Worm (Caenorhabditis elegans) whole organism, L4 larva: ENCODE results near the gene C14B9.8.

Experiments used
- F10B5.3 ChIP-seq: sonication (generic microtip); optimal IDR thresholded peaks from 2 replicates; lab custom pipeline; 2016; ENCODE audit warnings: mild to moderate bottlenecking, missing genetic modification characterization, missing compliant biosample characterization
- R02D3.7 ChIP-seq: fragments of 150-350 bp; sonication (generic microtip); optimal IDR thresholded peaks from 3 replicates; lab custom pipeline; 2014; ENCODE audit warnings: missing biosample characterization, missing genetic modification characterization
- T26A8.4 ChIP-seq: fragments of 200-800 bp; sonication (Bioruptor generic); IDR thresholded peaks from 2 replicates; pipeline ENCODE4 v1.3.6; 2022; ENCODE audit warnings: missing genetic modification characterization, missing compliant biosample characterization
- Y5F2A.4 ChIP-seq: fragments of 200-800 bp; sonication (Bioruptor generic); optimal IDR thresholded peaks from 2 replicates; lab custom pipeline; 2018; ENCODE audit warnings: mild to moderate bottlenecking, missing genetic modification characterization, missing compliant biosample characterization
- ZK337.2 ChIP-seq: fragments of 200-800 bp; sonication (Bioruptor generic); IDR thresholded peaks from 2 replicates; pipeline ENCODE4 v1.3.6; 2022; ENCODE audit warnings: missing genetic modification reagents, missing genetic modification characterization, missing compliant biosample characterization
- ZK546.5 ChIP-seq, 2 experiments: sonication (generic microtip); optimal IDR thresholded peaks; 2 replicates each; lab custom pipeline; 2017; ENCODE audit warnings: missing biosample characterization in 2 of 2, missing genetic modification characterization in 2 of 2
- aha-1 ChIP-seq: fragments of 150-350 bp; peaks from one replicate; lab custom pipeline; 2014; ENCODE audit warnings: missing biosample characterization, missing genetic modification characterization
- aly-2 ChIP-seq: sonication (generic microtip); optimal IDR thresholded peaks from 2 replicates; lab custom pipeline; 2018; ENCODE audit warnings: missing biosample characterization, missing genetic modification characterization
- ama-1 ChIP-seq: fragments of 150-350 bp; optimal IDR thresholded peaks from 2 replicates; lab custom pipeline; 2014; ENCODE audit warnings: inconsistent platforms, mixed read lengths
- arid-1 ChIP-seq: fragments of 200-800 bp; sonication (Bioruptor generic); conservative IDR thresholded peaks from 2 replicates; pipeline ENCODE4 v1.3.6; 2022; ENCODE audit warnings: missing genetic modification reagents, missing genetic modification characterization, missing compliant biosample characterization
- attf-4 ChIP-seq: sonication (generic microtip); optimal IDR thresholded peaks from 3 replicates; lab custom pipeline; 2017; ENCODE audit warnings: missing biosample characterization, missing genetic modification characterization
- ceh-20 ChIP-seq: fragments of 200-800 bp; sonication (Bioruptor generic); IDR thresholded peaks from 2 replicates; pipeline ENCODE4 v1.3.6; 2022; ENCODE audit warnings: missing genetic modification reagents, missing genetic modification characterization, missing compliant biosample characterization
- ceh-28 ChIP-seq: fragments of 150-350 bp; optimal IDR thresholded peaks from 2 replicates; lab custom pipeline; 2014; ENCODE audit warnings: missing biosample characterization, missing genetic modification reagents, missing genetic modification characterization
- ceh-32 ChIP-seq: sonication (generic microtip); optimal IDR thresholded peaks from 2 replicates; lab custom pipeline; 2016; ENCODE audit warnings: mild to moderate bottlenecking, missing genetic modification characterization, missing compliant biosample characterization; ENCODE audit not compliant: poor library complexity
- ceh-44 ChIP-seq: fragments of 200-800 bp; sonication (Bioruptor generic); IDR thresholded peaks from 2 replicates; pipeline ENCODE4 v1.3.6; 2022; ENCODE audit warnings: missing genetic modification reagents, missing genetic modification characterization, missing compliant biosample characterization
- ceh-62 ChIP-seq: sonication (generic microtip); optimal IDR thresholded peaks from 2 replicates; lab custom pipeline; 2017; ENCODE audit warnings: missing biosample characterization, missing genetic modification characterization
- ceh-82 ChIP-seq: sonication (generic microtip); optimal IDR thresholded peaks from 2 replicates; lab custom pipeline; 2017; ENCODE audit warnings: missing biosample characterization, missing genetic modification characterization
- daf-12 ChIP-seq: fragments of 150-350 bp; optimal IDR thresholded peaks from 2 replicates; lab custom pipeline; 2014; ENCODE audit warnings: missing biosample characterization, missing genetic modification reagents, missing genetic modification characterization
- daf-16 ChIP-seq, 3 experiments: sonication (generic microtip); optimal IDR thresholded peaks; 2 replicates each; lab custom pipeline; 2016 to 2017; ENCODE audit warnings: missing genetic modification characterization in 3 of 3, missing genetic modification reagents in 3 of 3, mild to moderate bottlenecking in 2 of 3, missing compliant biosample characterization in 2 of 3, missing biosample characterization in 1 of 3, moderate library complexity in 1 of 3
- dmd-8 ChIP-seq: fragments of 200-800 bp; sonication (Bioruptor generic); IDR thresholded peaks from 2 replicates; pipeline ENCODE4 v1.3.6; 2022; ENCODE audit warnings: missing genetic modification characterization, missing compliant biosample characterization
- dmd-9 ChIP-seq: fragments of 200-800 bp; sonication (Bioruptor generic); IDR thresholded peaks from 2 replicates; pipeline ENCODE4 v1.3.6; 2022; ENCODE audit warnings: missing genetic modification reagents, missing genetic modification characterization, missing compliant biosample characterization
- dve-1 ChIP-seq: sonication (generic microtip); optimal IDR thresholded peaks from 2 replicates; lab custom pipeline; 2017; ENCODE audit warnings: antibody characterized with exemption, mild to moderate bottlenecking, missing genetic modification characterization, missing compliant biosample characterization; ENCODE audit not compliant: insufficient read depth
- egl-43 ChIP-seq: fragments of 200-800 bp; sonication (Bioruptor generic); IDR thresholded peaks from 2 replicates; pipeline ENCODE4 v1.3.6; 2022; ENCODE audit warnings: missing genetic modification reagents, missing genetic modification characterization, missing compliant biosample characterization
- gei-8 ChIP-seq: fragments of 200-800 bp; sonication (Bioruptor generic); optimal IDR thresholded peaks from 2 replicates; lab custom pipeline; 2018; ENCODE audit warnings: mild to moderate bottlenecking, missing genetic modification characterization, missing compliant biosample characterization
- hif-1 ChIP-seq, 2 experiments: sonication (generic microtip); optimal IDR thresholded peaks; 2 replicates each; lab custom pipeline; 2016 to 2017; ENCODE audit warnings: missing compliant biosample characterization in 2 of 2, missing genetic modification characterization in 2 of 2, missing genetic modification reagents in 2 of 2, missing genotype in 2 of 2, mild to moderate bottlenecking in 1 of 2
- hlh-11 ChIP-seq: fragments of 200-800 bp; sonication (Bioruptor generic); optimal IDR thresholded peaks from 2 replicates; lab custom pipeline; 2018; ENCODE audit warnings: mild to moderate bottlenecking, missing genetic modification characterization, missing compliant biosample characterization
- hlh-30 ChIP-seq: sonication (generic microtip); optimal IDR thresholded peaks from 2 replicates; lab custom pipeline; 2017; ENCODE audit warnings: antibody characterized with exemption, mild to moderate bottlenecking, missing genetic modification characterization, missing compliant biosample characterization; ENCODE audit not compliant: insufficient read depth
- jun-1 ChIP-seq: fragments of 150-350 bp; optimal IDR thresholded peaks from 2 replicates; lab custom pipeline; 2014; ENCODE audit warnings: missing biosample characterization, missing genetic modification reagents, missing genetic modification characterization
- lin-13 ChIP-seq: fragments of 150-350 bp; optimal IDR thresholded peaks from 2 replicates; lab custom pipeline; 2014; ENCODE audit warnings: missing biosample characterization, missing genetic modification reagents, missing genetic modification characterization
- lin-38 ChIP-seq: fragments of 200-800 bp; sonication (Bioruptor generic); IDR thresholded peaks from 2 replicates; pipeline ENCODE4 v1.3.6; 2022; ENCODE audit warnings: missing genetic modification reagents, missing genetic modification characterization, missing compliant biosample characterization
- lin-39 ChIP-seq: fragments of 150-350 bp; optimal IDR thresholded peaks from 2 replicates; lab custom pipeline; 2014; ENCODE audit warnings: missing biosample characterization, missing genetic modification reagents, missing genetic modification characterization
- madf-5 ChIP-seq, 2 experiments: fragments of 200-800 bp; sonication (Bioruptor generic); IDR thresholded peaks; 2 replicates each; pipeline ENCODE4 v1.3.6; 2022; ENCODE audit warnings: missing compliant biosample characterization in 2 of 2, missing genetic modification characterization in 2 of 2
- madf-9 ChIP-seq: fragments of 200-800 bp; sonication (Bioruptor generic); conservative IDR thresholded peaks from 2 replicates; pipeline ENCODE4 v1.3.6; 2022; ENCODE audit warnings: missing genetic modification reagents, missing genetic modification characterization, missing compliant biosample characterization
- mep-1 ChIP-seq: fragments of 150-350 bp; sonication (generic microtip); optimal IDR thresholded peaks from 3 replicates; lab custom pipeline; 2014; ENCODE audit warnings: missing biosample characterization, missing genetic modification characterization
- nhr-10 ChIP-seq: fragments of 150-350 bp; optimal IDR thresholded peaks from 2 replicates; lab custom pipeline; 2014; ENCODE audit warnings: missing biosample characterization, missing genetic modification characterization
- nhr-102 ChIP-seq: sonication (generic microtip); optimal IDR thresholded peaks from 2 replicates; lab custom pipeline; 2016; ENCODE audit warnings: mild to moderate bottlenecking, missing genetic modification characterization, moderate library complexity, missing compliant biosample characterization
- nhr-11 ChIP-seq: fragments of 150-350 bp; optimal IDR thresholded peaks from 2 replicates; lab custom pipeline; 2014; ENCODE audit warnings: missing biosample characterization, missing genetic modification characterization
- nhr-111 ChIP-seq: fragments of 200-800 bp; sonication (Bioruptor generic); optimal IDR thresholded peaks from 2 replicates; lab custom pipeline; 2018; ENCODE audit warnings: mild to moderate bottlenecking, missing genetic modification characterization, missing compliant biosample characterization
- nhr-237 ChIP-seq: sonication (generic microtip); optimal IDR thresholded peaks from 2 replicates; lab custom pipeline; 2017; ENCODE audit warnings: missing biosample characterization, missing genetic modification characterization
- nhr-48 ChIP-seq: sonication (generic microtip); optimal IDR thresholded peaks from 2 replicates; lab custom pipeline; 2016; ENCODE audit warnings: mild to moderate bottlenecking, missing genetic modification characterization, missing compliant biosample characterization
- nhr-6 ChIP-seq: fragments of 150-350 bp; optimal IDR thresholded peaks from 2 replicates; lab custom pipeline; 2014; ENCODE audit warnings: missing biosample characterization, missing genetic modification characterization
- pha-4 ChIP-seq, 2 experiments: fragments of 150-350 bp in 1 of 2; fragments of 200-800 bp in 1 of 2; sonication (Bioruptor generic) in 1 of 2; IDR thresholded peaks in 1 of 2; optimal IDR thresholded peaks in 1 of 2; 2 replicates each; pipeline versions ENCODE4 v1.3.6 to Lab custom; 2014 to 2022; ENCODE audit warnings: missing genetic modification characterization in 2 of 2, missing genetic modification reagents in 2 of 2, missing biosample characterization in 1 of 2, missing compliant biosample characterization in 1 of 2
- php-3 ChIP-seq: fragments of 200-800 bp; sonication (Bioruptor generic); IDR thresholded peaks from 2 replicates; pipeline ENCODE4 v1.3.6; 2022; ENCODE audit warnings: missing genetic modification reagents, missing genetic modification characterization, missing compliant biosample characterization
- rbr-2 ChIP-seq: sonication (generic microtip); optimal IDR thresholded peaks from 2 replicates; lab custom pipeline; 2016; ENCODE audit warnings: missing genotype, missing genetic modification characterization, missing compliant biosample characterization
- set-16 ChIP-seq: fragments of 200-800 bp; sonication (Bioruptor generic); IDR thresholded peaks from 2 replicates; pipeline ENCODE4 v1.3.6; 2022; ENCODE audit warnings: missing genetic modification reagents, missing genetic modification characterization, missing compliant biosample characterization
- snpc-1.2 ChIP-seq: fragments of 200-800 bp; sonication (Bioruptor generic); IDR thresholded peaks from 2 replicates; pipeline ENCODE4 v1.3.6; 2022; ENCODE audit warnings: missing genetic modification reagents, missing genetic modification characterization, missing compliant biosample characterization
- spr-1 ChIP-seq: sonication (generic microtip); optimal IDR thresholded peaks from 2 replicates; lab custom pipeline; 2016; ENCODE audit warnings: mild to moderate bottlenecking, missing genetic modification characterization, missing compliant biosample characterization
- tag-97 ChIP-seq: fragments of 200-800 bp; sonication (Bioruptor generic); IDR thresholded peaks from 2 replicates; pipeline ENCODE4 v1.3.6; 2022; ENCODE audit warnings: missing genetic modification characterization, missing compliant biosample characterization
- unc-62 ChIP-seq, 3 experiments: fragments of 150-350 bp in 1 of 3; sonication (generic microtip); optimal IDR thresholded peaks in 2 of 3; peaks in 1 of 3; 1 replicate in 1 of 3; 2 replicates in 2 of 3; lab custom pipeline; 2014 to 2017; ENCODE audit warnings: missing biosample characterization in 3 of 3, missing genetic modification characterization in 3 of 3, missing genetic modification reagents in 3 of 3, missing genotype in 1 of 3
- vab-7 ChIP-seq: fragments of 200-800 bp; sonication (Bioruptor generic); IDR thresholded peaks from 2 replicates; pipeline ENCODE4 v1.3.6; 2022; ENCODE audit warnings: missing genetic modification reagents, missing genetic modification characterization, missing compliant biosample characterization

The C14B9.8 gene

DNA sequence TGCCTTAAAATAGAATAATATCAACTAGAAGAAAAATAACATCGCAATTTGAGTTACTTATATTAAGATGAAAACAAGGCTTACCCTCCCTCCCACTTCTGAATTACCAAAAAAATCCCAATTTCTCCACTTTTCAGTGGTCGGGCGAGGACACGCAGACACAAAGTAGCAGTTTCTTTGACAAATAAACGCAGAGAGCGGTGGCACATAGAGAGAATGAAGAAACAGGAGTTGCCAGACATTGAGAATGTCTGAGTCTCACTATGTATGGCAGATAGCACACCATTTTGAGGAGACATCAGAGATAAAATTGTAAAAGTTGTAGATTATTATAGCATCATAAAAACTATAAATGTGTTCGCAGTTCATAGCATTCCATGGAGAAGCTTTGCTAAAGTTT, 19.2 kb downstream of the C14B9.8 start (continued):
- TF ChIP-seq madf-9 (no peak; the same call in 1 of the 2 replicates), daf-16 (GFP tag; optimal IDR thresholded peaks at IDR 0.05; lab: Kevin White, UChicago) (no peak), daf-16 (tag; optimal IDR thresholded peaks at IDR 0.05; lab: Kevin White, UChicago) (peak; percentile 59), nhr-10 (tag; lab: Kevin White, UChicago) (no peak), madf-5 (GFP tag; IDR thresholded peaks at IDR 0.05; lab: Robert Waterston, UW) (no peak), arid-1 (GFP tag; lab: Robert Waterston, UW) (no peak), mep-1 (tag; lab: Kevin White, UChicago) (peak; percentile 63), ZK337.2 (GFP tag; lab: Robert Waterston, UW) (no peak), tag-97 (GFP tag; lab: Robert Waterston, UW) (no peak), ceh-62 (tag; lab: Kevin White, UChicago) (no peak), dmd-9 (GFP tag; lab: Robert Waterston, UW) (no peak), daf-12 (no peak), lin-38 (GFP tag; lab: Robert Waterston, UW) (peak; percentile 45; the same call in 1 of the 2 replicates), Y5F2A.4 (GFP tag; lab: Kevin White, UChicago) (no peak), aha-1 (peak; percentile 35), hlh-11 (peak; percentile 68), ceh-28 (tag; lab: Kevin White, UChicago) (no peak), ZK546.5 (tag; optimal IDR thresholded peaks at IDR 0.05; lab: Kevin White, UChicago) (no peak), set-16 (GFP tag; lab: Robert Waterston, UW) (no peak), gei-8 (GFP tag; lab: Kevin White, UChicago) (no peak), rbr-2 (tag; lab: Kevin White, UChicago) (peak; percentile 53), vab-7 (GFP tag; lab: Robert Waterston, UW) (no peak), ceh-32 (tag; lab: Kevin White, UChicago) (no peak), aly-2 (tag; lab: Kevin White, UChicago) (no peak), T26A8.4 (GFP tag; lab: Robert Waterston, UW) (no peak), snpc-1.2 (no peak), ceh-44 (GFP tag; lab: Robert Waterston, UW) (no peak), F10B5.3 (tag; lab: Kevin White, UChicago) (no peak), nhr-6 (tag; lab: Kevin White, UChicago) (peak; percentile 22), nhr-48 (tag; lab: Kevin White, UChicago) (peak; percentile 50), lin-13 (no peak), pha-4 (GFP tag; IDR thresholded peaks at IDR 0.05; lab: Robert Waterston, UW) (no peak), pha-4 (tag; optimal IDR thresholded peaks at IDR 0.05; lab: Kevin White, UChicago) (no peak), hlh-30 (tag; lab: Kevin White, UChicago) (peak; percentile 27), nhr-111 (GFP tag; lab: Kevin White, UChicago) (no peak), dmd-8 (GFP tag; lab: Robert Waterston, UW) (no peak), lin-39 (tag; lab: Kevin White, UChicago) (no peak), dve-1 (tag; lab: Kevin White, UChicago) (peak; percentile 79), spr-1 (tag; lab: Kevin White, UChicago) (no peak), ceh-82 (no peak), unc-62 (GFP tag; optimal IDR thresholded peaks at IDR 0.05 in 1 of 2; lab: Kevin White, UChicago) (peak in 1 of 2 experiments; percentile 93), unc-62 (tag; optimal IDR thresholded peaks at IDR 0.05; lab: Kevin White, UChicago) (no peak), R02D3.7 (no peak), nhr-102 (tag; lab: Kevin White, UChicago) (no peak), nhr-237 (no peak), attf-4 (no peak), ceh-20 (GFP tag; lab: Robert Waterston, UW) (no peak), egl-43 (no peak), jun-1 (no peak), ama-1 (lab: Kevin White, UChicago) (no peak), nhr-11 (tag; lab: Kevin White, UChicago) (no peak), php-3 (GFP tag; lab: Robert Waterston, UW) (peak; percentile 55; the same call in 1 of the 2 replicates), hif-1 (tag; optimal IDR thresholded peaks at IDR 0.05; lab: Kevin White, UChicago) (peak in 1 of 2 experiments; percentile 10)
